Worm (Caenorhabditis elegans) whole organism, late embryonic: ENCODE results near the gene ceh-36.

Source experiments
- ceh-19 ChIP-seq: fragments of 200-800 bp; sonication (Bioruptor generic); optimal IDR thresholded peaks from 2 replicates; lab custom pipeline; 2018; ENCODE audit warnings: mild to moderate bottlenecking, missing genetic modification characterization, missing compliant biosample characterization
- ceh-22 ChIP-seq: sonication (generic microtip); optimal IDR thresholded peaks from 2 replicates; lab custom pipeline; 2017; ENCODE audit warnings: missing biosample characterization, missing genetic modification characterization
- ceh-45 ChIP-seq: fragments of 200-800 bp; sonication (Bioruptor generic); IDR thresholded peaks from 2 replicates; pipeline ENCODE4 v1.3.6; 2022; ENCODE audit warnings: missing genetic modification reagents, missing genetic modification characterization, missing compliant biosample characterization
- ceh-48 ChIP-seq: sonication (generic microtip); optimal IDR thresholded peaks from 2 replicates; lab custom pipeline; 2016; ENCODE audit warnings: missing genetic modification characterization, inconsistent platforms, missing compliant biosample characterization
- hlh-6 ChIP-seq: sonication (generic microtip); optimal IDR thresholded peaks from 2 replicates; lab custom pipeline; 2016; ENCODE audit warnings: missing genotype, missing genetic modification characterization, missing compliant biosample characterization
- rnt-1 ChIP-seq: sonication (generic microtip); optimal IDR thresholded peaks from 2 replicates; lab custom pipeline; 2016; ENCODE audit warnings: missing genetic modification characterization, missing compliant biosample characterization
- unc-42 ChIP-seq: sonication (generic microtip); optimal IDR thresholded peaks from 2 replicates; lab custom pipeline; 2016; ENCODE audit warnings: missing genotype, missing genetic modification characterization, missing compliant biosample characterization

Gene ceh-36

DNA sequence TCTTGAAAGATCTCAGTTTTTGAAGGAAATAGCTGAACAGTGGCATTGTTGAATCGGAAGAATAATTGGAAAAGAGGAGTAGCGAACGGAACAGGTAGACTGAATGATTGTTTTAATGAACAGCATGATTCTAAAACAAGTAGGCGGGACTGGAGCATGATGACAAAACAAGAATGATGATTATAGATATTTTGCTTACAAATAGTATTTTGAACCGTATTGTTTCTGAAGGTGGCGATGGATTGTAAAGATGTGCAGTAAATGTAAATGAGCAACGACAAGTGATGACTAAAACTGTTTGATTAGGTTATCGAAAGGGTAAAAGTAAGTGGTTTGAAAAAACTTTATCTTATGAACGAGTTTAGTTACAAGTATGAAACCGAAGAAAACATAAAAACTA lies 52.1 kb downstream of the ceh-36 start, which contains the start of gene F28H6.8:
F28H6.8 (minus strand) TSS at position 101 of the 400 bp plus-strand sequence.
- TF ChIP-seq hlh-6 (tag; lab: Kevin White, UChicago) (no peak), rnt-1 (tag; lab: Kevin White, UChicago) (no peak), ceh-22 (tag; lab: Kevin White, UChicago) (no peak), unc-42 (no peak), ceh-45 (no peak), ceh-19 (GFP tag; lab: Kevin White, UChicago) (no peak), ceh-48 (tag; lab: Kevin White, UChicago) (no peak)
